Worm (Caenorhabditis elegans) whole organism, young adult: Measurements from ENCODE around the gene ZK455.5.

Experiments used
- C17E4.6 ChIP-seq: fragments of 200-800 bp; sonication (Bioruptor generic); IDR thresholded peaks from 2 replicates; pipeline ENCODE4 v1.3.6; 2022; ENCODE audit warnings: missing genetic modification reagents, missing genetic modification characterization, missing compliant biosample characterization
- F22D6.2 ChIP-seq: sonication (generic microtip); optimal IDR thresholded peaks from 2 replicates; lab custom pipeline; 2016; ENCODE audit warnings: mild to moderate bottlenecking, missing genetic modification characterization, missing compliant biosample characterization
- F23B12.7 ChIP-seq: sonication (generic microtip); optimal IDR thresholded peaks from 2 replicates; lab custom pipeline; 2017; ENCODE audit warnings: missing genetic modification characterization, mild to moderate bottlenecking, missing compliant biosample characterization, antibody characterized with exemption, moderate library complexity; ENCODE audit not compliant: insufficient read depth
- F37B4.10 ChIP-seq: fragments of 200-800 bp; sonication (Bioruptor generic); IDR thresholded peaks from 2 replicates; pipeline ENCODE4 v1.3.6; 2022; ENCODE audit warnings: missing genetic modification characterization, missing compliant biosample characterization
- F52B5.7 ChIP-seq: sonication (generic microtip); optimal IDR thresholded peaks from 2 replicates; lab custom pipeline; 2016; ENCODE audit warnings: mild to moderate bottlenecking, missing genetic modification characterization, missing compliant biosample characterization
- F57C9.4 ChIP-seq: sonication (generic microtip); optimal IDR thresholded peaks from 2 replicates; lab custom pipeline; 2017; ENCODE audit warnings: mild to moderate bottlenecking, missing genetic modification characterization, missing compliant biosample characterization
- K12H6.12 ChIP-seq: fragments of 200-800 bp; sonication (Bioruptor generic); optimal IDR thresholded peaks from 2 replicates; lab custom pipeline; 2018; ENCODE audit warnings: mild to moderate bottlenecking, missing genetic modification characterization, missing compliant biosample characterization
- Y56A3A.18 ChIP-seq: fragments of 200-800 bp; sonication (Bioruptor generic); IDR thresholded peaks from 2 replicates; pipeline ENCODE4 v1.3.6; 2022; ENCODE audit warnings: missing genetic modification reagents, missing genetic modification characterization, missing compliant biosample characterization
- Y67H2A.10 ChIP-seq: fragments of 200-800 bp; sonication (Bioruptor generic); conservative IDR thresholded peaks from 2 replicates; pipeline ENCODE4 v1.3.6; 2022; ENCODE audit warnings: missing genetic modification reagents, missing genetic modification characterization, missing compliant biosample characterization
- Y79H2A.3 ChIP-seq: fragments of 200-800 bp; sonication (Bioruptor generic); conservative IDR thresholded peaks from 2 replicates; pipeline ENCODE4 v1.3.6; 2022; ENCODE audit warnings: missing genetic modification reagents, missing genetic modification characterization, missing compliant biosample characterization
- ZK185.1 ChIP-seq: sonication (generic microtip); optimal IDR thresholded peaks from 2 replicates; lab custom pipeline; 2016; ENCODE audit warnings: mild to moderate bottlenecking, missing genetic modification characterization, missing compliant biosample characterization; ENCODE audit not compliant: poor library complexity, severe bottlenecking
- atf-7 ChIP-seq: sonication (generic microtip); optimal IDR thresholded peaks from 2 replicates; lab custom pipeline; 2017; ENCODE audit warnings: mild to moderate bottlenecking, missing genetic modification characterization, missing compliant biosample characterization
- athp-1 ChIP-seq: sonication (generic microtip); optimal IDR thresholded peaks from 2 replicates; lab custom pipeline; 2017; ENCODE audit warnings: mild to moderate bottlenecking, missing genetic modification characterization, missing compliant biosample characterization
- attf-3 ChIP-seq: fragments of 200-800 bp; sonication (Bioruptor generic); conservative IDR thresholded peaks from 2 replicates; pipeline ENCODE4 v1.3.6; 2022; ENCODE audit warnings: missing genetic modification reagents, missing genetic modification characterization, missing compliant biosample characterization
- attf-5 ChIP-seq: fragments of 200-800 bp; sonication (Bioruptor generic); optimal IDR thresholded peaks from 2 replicates; lab custom pipeline; 2018; ENCODE audit warnings: mild to moderate bottlenecking, missing genetic modification characterization, missing compliant biosample characterization
- bed-2 ChIP-seq: fragments of 200-800 bp; sonication (Bioruptor generic); IDR thresholded peaks from 2 replicates; pipeline ENCODE4 v1.3.6; 2022; ENCODE audit warnings: missing genetic modification reagents, missing genetic modification characterization, missing compliant biosample characterization
- ceh-79 ChIP-seq: sonication (generic microtip); optimal IDR thresholded peaks from 2 replicates; lab custom pipeline; 2017; ENCODE audit warnings: mild to moderate bottlenecking, missing genetic modification characterization, missing compliant biosample characterization
- chd-7 ChIP-seq: sonication (generic microtip); optimal IDR thresholded peaks from 2 replicates; lab custom pipeline; 2016; ENCODE audit warnings: mild to moderate bottlenecking, missing genetic modification characterization, moderate library complexity, missing compliant biosample characterization
- dox-1 ChIP-seq: fragments of 200-800 bp; sonication (Bioruptor generic); IDR thresholded peaks from 2 replicates; pipeline ENCODE4 v1.3.6; 2022; ENCODE audit warnings: missing genetic modification reagents, missing genetic modification characterization, missing compliant biosample characterization
- egl-44 ChIP-seq: fragments of 200-800 bp; sonication (Bioruptor generic); IDR thresholded peaks from 2 replicates; pipeline ENCODE4 v1.3.6; 2022; ENCODE audit warnings: missing genetic modification reagents, missing genetic modification characterization, missing compliant biosample characterization
- him-1 ChIP-seq: sonication (generic microtip); optimal IDR thresholded peaks from 2 replicates; lab custom pipeline; 2016; ENCODE audit warnings: missing genotype, missing genetic modification reagents, missing genetic modification characterization, missing compliant biosample characterization
- lag-1 ChIP-seq: fragments of 200-800 bp; sonication (Bioruptor generic); IDR thresholded peaks from 2 replicates; pipeline ENCODE4 v1.3.6; 2022; ENCODE audit warnings: missing genetic modification reagents, missing genetic modification characterization, missing compliant biosample characterization
- lir-1 ChIP-seq: fragments of 200-800 bp; sonication (Bioruptor generic); conservative IDR thresholded peaks from 2 replicates; pipeline ENCODE4 v1.3.6; 2022; ENCODE audit warnings: missing genetic modification reagents, missing genetic modification characterization, missing compliant biosample characterization
- lsy-27 ChIP-seq: sonication (generic microtip); optimal IDR thresholded peaks from 2 replicates; lab custom pipeline; 2017; ENCODE audit warnings: missing genetic modification characterization, mild to moderate bottlenecking, missing compliant biosample characterization, antibody characterized with exemption, missing genotype, borderline replicate concordance; ENCODE audit not compliant: insufficient read depth
- mes-4 ChIP-seq: sonication (generic microtip); optimal IDR thresholded peaks from 2 replicates; lab custom pipeline; 2016; ENCODE audit warnings: missing genotype, missing genetic modification characterization, missing compliant biosample characterization
- nfya-1 ChIP-seq: sonication (generic microtip); optimal IDR thresholded peaks from 2 replicates; lab custom pipeline; 2017; ENCODE audit warnings: antibody characterized with exemption, missing compliant biosample characterization, missing genetic modification characterization, borderline replicate concordance; ENCODE audit not compliant: insufficient read depth
- nhr-80 ChIP-seq: sonication (generic microtip); optimal IDR thresholded peaks from 2 replicates; lab custom pipeline; 2016; ENCODE audit warnings: missing genetic modification characterization, missing compliant biosample characterization
- pha-4 ChIP-seq: fragments of 150-350 bp; sonication (generic microtip); optimal IDR thresholded peaks from 2 replicates; lab custom pipeline; 2014; ENCODE audit warnings: missing biosample characterization, missing genetic modification reagents, missing genetic modification characterization
- tbp1 ChIP-seq: fragments of 200-800 bp; sonication (Bioruptor generic); optimal IDR thresholded peaks from 2 replicates; lab custom pipeline; 2018; ENCODE audit warnings: mild to moderate bottlenecking, missing genetic modification characterization, missing compliant biosample characterization
- tbx-9 ChIP-seq: sonication (generic microtip); optimal IDR thresholded peaks from 2 replicates; lab custom pipeline; 2016; ENCODE audit warnings: borderline replicate concordance, missing genetic modification characterization, inconsistent platforms, missing compliant biosample characterization
- zfh-2 ChIP-seq: fragments of 200-800 bp; sonication (Bioruptor generic); conservative IDR thresholded peaks from 2 replicates; pipeline ENCODE4 v1.3.6; 2022; ENCODE audit warnings: missing genetic modification reagents, missing genetic modification characterization, missing compliant biosample characterization
- ztf-26 ChIP-seq: sonication (generic microtip); optimal IDR thresholded peaks from 2 replicates; lab custom pipeline; 2017; ENCODE audit warnings: missing genetic modification characterization, missing compliant biosample characterization
- ztf-3 ChIP-seq: fragments of 200-800 bp; sonication (Bioruptor generic); optimal IDR thresholded peaks from 2 replicates; lab custom pipeline; 2018; ENCODE audit warnings: mild to moderate bottlenecking, missing genetic modification characterization, missing compliant biosample characterization
- ztf-6 ChIP-seq: fragments of 200-800 bp; sonication (Bioruptor generic); IDR thresholded peaks from 2 replicates; pipeline ENCODE4 v1.3.6; 2022; ENCODE audit warnings: missing genetic modification reagents, missing genetic modification characterization, missing compliant biosample characterization

Gene ZK455.5

ce11 chrX:11367640-11368039 lies 40.9 kb upstream of the ZK455.5 start:
- TF ChIP-seq tbx-9 (tag; lab: Kevin White, UChicago) (no peak), F23B12.7 (tag; lab: Kevin White, UChicago) (no peak), K12H6.12 (tag; lab: Kevin White, UChicago) (no peak), ZK185.1 (tag; lab: Kevin White, UChicago) (no peak), Y56A3A.18 (GFP tag; lab: Robert Waterston, UW) (no peak), attf-3 (GFP tag; lab: Robert Waterston, UW) (no peak), ceh-79 (no peak)

ce11 chrX:11367087-11367486 lies 40.4 kb upstream of the ZK455.5 start:
- TF ChIP-seq ztf-26 (no peak), C17E4.6 (GFP tag; lab: Robert Waterston, UW) (no peak), F37B4.10 (no peak), him-1 (tag; lab: Kevin White, UChicago) (no peak), nhr-80 (tag; lab: Kevin White, UChicago) (peak; percentile 32), attf-3 (GFP tag; lab: Robert Waterston, UW) (no peak), Y67H2A.10 (GFP tag; lab: Robert Waterston, UW) (no peak), bed-2 (no peak), ztf-6 (GFP tag; lab: Robert Waterston, UW) (no peak)

- TF ChIP-seq pha-4 (no peak), attf-5 (no peak), lir-1 (GFP tag; lab: Robert Waterston, UW) (no peak), zfh-2 (peak; percentile 73), egl-44 (GFP tag; lab: Robert Waterston, UW) (0 out of 2 replicates have a peak, but pooled peaks have one; percentile 14)
These were observed 39.3 kb upstream of the ZK455.5 start for ce11 chrX:11365995-11366394.

ce11 chrX:11364914-11365313 lies 38.2 kb upstream of the ZK455.5 start:
- TF ChIP-seq tbp1 (GFP tag; lab: Kevin White, UChicago) (no peak), chd-7 (no peak), F22D6.2 (tag; lab: Kevin White, UChicago) (no peak), atf-7 (tag; lab: Kevin White, UChicago) (no peak), F52B5.7 (no peak), Y79H2A.3 (GFP tag; lab: Robert Waterston, UW) (no peak), athp-1 (tag; lab: Kevin White, UChicago) (no peak), nfya-1 (no peak), F57C9.4 (no peak)

ce11 chrX:11357516-11357915 lies 30.8 kb upstream of the ZK455.5 start, which contains the start of gene pgp-4:
pgp-4 (plus strand) TSS chrX:11357816.
- TF ChIP-seq lsy-27 (tag; lab: Kevin White, UChicago) (no peak), mes-4 (tag; lab: Kevin White, UChicago) (no peak), ztf-3 (GFP tag; lab: Kevin White, UChicago) (no peak), dox-1 (GFP tag; lab: Robert Waterston, UW) (no peak), lir-1 (GFP tag; lab: Robert Waterston, UW) (no peak), lag-1 (no peak)
